Worm (Caenorhabditis elegans): ENCODE data around the gene Y57A10C.9.

Gene Y57A10C.9

DNA sequence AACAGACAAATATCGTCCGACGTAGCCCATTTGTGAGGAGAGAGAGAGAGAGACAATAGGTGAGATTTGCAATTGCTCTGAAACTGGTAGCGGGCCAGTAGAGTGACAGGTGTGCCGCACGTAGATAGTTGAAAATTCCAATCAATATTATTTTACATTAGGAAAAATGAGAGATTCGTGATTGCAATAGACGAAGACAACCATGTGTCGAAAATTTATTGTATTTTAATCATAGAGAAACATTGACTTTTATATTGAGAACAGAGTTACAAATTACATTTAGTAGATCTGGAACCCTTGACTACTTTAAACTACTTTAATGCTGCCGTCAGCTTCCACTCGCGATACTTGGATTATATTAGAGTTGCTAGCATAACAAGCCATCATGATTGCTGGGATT is 25.9 kb downstream of the Y57A10C.9 start, which contains the start of gene Y57A10C.1:
TSS of gene Y57A10C.1 (minus strand) at position 101 of the 400 bp plus-strand sequence.
- TF ChIP-seq nhr-6 (tag; optimal IDR thresholded peaks at IDR 0.05) (no peak), ctbp-1 (GFP tag; IDR thresholded peaks at IDR 0.05) (no peak), F44E2.7 (GFP tag; IDR thresholded peaks at IDR 0.05) (no peak), nhr-111 (GFP tag; optimal IDR thresholded peaks at IDR 0.05) (no peak), unc-62 (GFP tag; optimal IDR thresholded peaks at IDR 0.05 in 1 of 2) (peak in 1 of 2 experiments; percentile 64), unc-62 (tag; optimal IDR thresholded peaks at IDR 0.05) (no peak), ceh-82 (tag; optimal IDR thresholded peaks at IDR 0.05) (no peak), tra-1 (GFP tag; IDR thresholded peaks at IDR 0.05) (no peak), ceh-44 (GFP tag; IDR thresholded peaks at IDR 0.05) (no peak), aly-2 (tag; optimal IDR thresholded peaks at IDR 0.05) (no peak)

DNA sequence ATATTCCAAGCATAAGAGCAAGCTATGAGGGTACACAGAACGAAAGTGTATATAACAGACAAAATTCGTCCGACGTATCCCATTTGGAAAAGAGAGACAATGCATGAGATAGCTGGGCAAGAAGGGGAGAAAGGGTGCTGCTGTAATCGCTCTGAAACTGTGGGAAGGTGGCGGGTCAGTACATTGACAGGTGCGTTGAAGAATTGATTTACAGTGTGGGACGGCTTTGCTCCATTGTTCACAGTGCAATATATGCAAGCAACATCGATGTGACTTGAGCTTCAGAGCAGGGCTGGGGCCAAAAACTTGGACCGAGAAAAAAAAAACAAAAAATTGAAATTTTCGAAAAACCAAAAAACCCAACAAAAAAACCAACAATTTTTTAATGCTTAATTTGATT is 28.2 kb downstream of the Y57A10C.9 start, which contains the start of gene F57G9.3:
TSS of gene F57G9.3 (minus strand) at position 101 of the 400 bp plus-strand sequence.
- no peak for TF ChIP-seq F26F4.8 (GFP tag; conservative IDR thresholded peaks at IDR 0.05)

DNA sequence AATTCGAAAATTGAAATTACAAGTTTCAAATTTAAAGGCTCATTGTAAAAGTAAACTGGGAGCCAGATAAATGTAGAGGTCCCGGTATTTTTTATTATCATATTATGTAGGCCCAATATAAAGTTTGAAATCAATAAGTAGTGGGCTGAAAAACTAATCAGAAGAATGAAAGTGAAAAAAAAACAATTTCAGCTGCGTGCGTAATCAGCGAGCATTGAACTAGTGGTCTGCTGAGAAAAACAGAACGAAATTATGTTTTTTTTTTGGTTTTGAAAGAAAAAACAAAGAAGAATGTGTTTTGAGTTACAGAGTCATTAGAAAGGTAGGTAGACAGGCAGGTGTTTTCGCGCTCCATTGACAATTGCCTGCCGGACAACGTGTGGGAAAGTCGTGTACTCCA is 29.6 kb downstream of the Y57A10C.9 start, which contains the start of gene sre-31:
TSS of gene sre-31 (minus strand) at position 101 of the 400 bp plus-strand sequence.
- TF ChIP-seq nhr-76 (tag; optimal IDR thresholded peaks at IDR 0.05) (no peak), mdl-1 (tag; optimal IDR thresholded peaks at IDR 0.05) (no peak), Y48G9A.11 (GFP tag; IDR thresholded peaks at IDR 0.05) (no peak), hlh-30 (tag; optimal IDR thresholded peaks at IDR 0.05; ENCODE audit: insufficient read depth) (no peak), lin-29 (GFP tag; IDR thresholded peaks at IDR 0.05) (no peak), nhr-41 (GFP tag; IDR thresholded peaks at IDR 0.05) (no peak), unc-39 (tag; optimal IDR thresholded peaks at IDR 0.05) (no peak), snpc-4 (tag; optimal IDR thresholded peaks at IDR 0.05) (no peak), lin-39 (tag; optimal IDR thresholded peaks at IDR 0.05) (no peak), daf-16 (GFP tag; optimal IDR thresholded peaks at IDR 0.05) (no peak), daf-16 (tag; optimal IDR thresholded peaks at IDR 0.05) (no peak), lsy-2 (tag; optimal IDR thresholded peaks at IDR 0.05) (no peak), Y75B8A.6 (GFP tag; IDR thresholded peaks at IDR 0.05) (no peak), mes-2 (tag; optimal IDR thresholded peaks at IDR 0.05; ENCODE audit: poor library complexity, severe bottlenecking) (no peak), T20F7.1 (GFP tag; optimal IDR thresholded peaks at IDR 0.05) (no peak), vab-7 (GFP tag; IDR thresholded peaks at IDR 0.05) (no peak)

DNA sequence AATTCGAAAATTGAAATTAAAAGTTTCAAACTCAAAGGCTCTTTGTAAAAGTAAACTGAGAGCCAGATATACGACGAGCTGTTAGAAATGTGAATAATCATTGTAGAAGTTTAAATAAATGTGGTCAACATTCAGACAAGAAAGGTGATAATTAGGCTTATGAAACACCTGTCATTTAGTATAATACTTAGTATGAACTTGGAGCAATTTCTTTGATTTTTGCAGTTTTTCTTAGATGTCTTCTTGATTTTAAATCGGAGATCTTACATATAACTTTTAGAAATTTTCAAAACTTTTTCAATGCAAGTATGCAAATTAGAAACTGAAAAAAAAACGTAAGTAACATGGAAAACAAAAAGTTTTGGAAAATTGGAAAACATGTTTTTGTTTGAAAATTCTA is 31.9 kb downstream of the Y57A10C.9 start, which contains the start of gene sre-30:
TSS of gene sre-30 (minus strand) at position 101 of the 400 bp plus-strand sequence.
- no peak for TF ChIP-seq zfp-3 (GFP tag; conservative IDR thresholded peaks at IDR 0.05)
- no peak for TF ChIP-seq nhr-41 (GFP tag; IDR thresholded peaks at IDR 0.05)

DNA sequence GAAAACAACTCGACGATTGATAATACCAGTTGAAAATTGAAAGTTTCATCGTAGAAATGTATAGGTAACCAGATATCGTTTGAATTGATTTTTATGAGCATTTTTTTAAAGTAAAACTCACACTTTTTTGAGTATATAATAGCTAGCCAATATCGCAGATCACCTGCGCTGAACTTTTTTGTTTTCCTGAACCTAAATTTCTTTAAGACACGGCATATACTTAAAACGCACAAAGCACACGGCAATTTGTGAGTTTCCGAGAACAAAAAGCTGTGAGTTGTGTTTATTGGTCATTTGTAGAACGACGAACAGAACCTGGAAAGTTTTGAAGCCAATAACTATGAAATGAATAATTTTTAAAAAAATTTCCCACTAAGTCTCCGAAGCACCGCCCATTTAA is 36.5 kb downstream of the Y57A10C.9 start, which contains the start of gene sre-29:
TSS of gene sre-29 (minus strand) at position 101 of the 400 bp plus-strand sequence.
- no peak for TF ChIP-seq F37D6.2 (tag; optimal IDR thresholded peaks at IDR 0.05)
- no peak for TF ChIP-seq attf-4 (tag; optimal IDR thresholded peaks at IDR 0.05)
- no peak for TF ChIP-seq nhr-6 (tag; optimal IDR thresholded peaks at IDR 0.05)
- no peak for TF ChIP-seq egl-43 (GFP tag; IDR thresholded peaks at IDR 0.05)
- no peak for TF ChIP-seq ceh-28 (tag; optimal IDR thresholded peaks at IDR 0.05)
- TF ChIP-seq jun-1 (tag; optimal IDR thresholded peaks at IDR 0.05) = no peak
- no peak for TF ChIP-seq dmd-8 (GFP tag; IDR thresholded peaks at IDR 0.05)
- TF ChIP-seq mdl-1 (tag; optimal IDR thresholded peaks at IDR 0.05) = no peak
- TF ChIP-seq fkh-10 (GFP tag; optimal IDR thresholded peaks at IDR 0.05) = no peak
- TF ChIP-seq ceh-44 (GFP tag; IDR thresholded peaks at IDR 0.05) = no peak
- no peak for TF ChIP-seq nhr-76 (tag; optimal IDR thresholded peaks at IDR 0.05)
- TF ChIP-seq ZK337.2 (GFP tag; IDR thresholded peaks at IDR 0.05) = no peak
- TF ChIP-seq ama-1 (optimal IDR thresholded peaks at IDR 0.05) = no peak
- TF ChIP-seq T26A8.4 (GFP tag; IDR thresholded peaks at IDR 0.05) = no peak
- no peak for TF ChIP-seq dpl-1 (GFP tag; optimal IDR thresholded peaks at IDR 0.05)
- TF ChIP-seq sdz-12 (GFP tag; optimal IDR thresholded peaks at IDR 0.05) = no peak
- TF ChIP-seq unc-39 (tag; optimal IDR thresholded peaks at IDR 0.05) = no peak
- TF ChIP-seq hlh-30 (tag; optimal IDR thresholded peaks at IDR 0.05; ENCODE audit: insufficient read depth) = no peak
- no peak for TF ChIP-seq unc-130 (GFP tag; optimal IDR thresholded peaks at IDR 0.05)
